Fruit fly (Drosophila melanogaster) Kc167 (cell line): Measurements from ENCODE around the gene Sec61alpha.

Experiments
- Myc ChIP-seq: fragments of >200 bp; optimal IDR thresholded peaks from 2 replicates; lab custom pipeline; 2017; ENCODE audit warnings: missing external identifiers
- Sin3A ChIP-seq: fragments of >200 bp; optimal IDR thresholded peaks from 2 replicates; lab custom pipeline; 2018; ENCODE audit warnings: missing external identifiers
- h ChIP-seq: fragments of >200 bp; optimal IDR thresholded peaks from 3 replicates; lab custom pipeline; 2018; ENCODE audit warnings: missing external identifiers
- insv ChIP-seq: fragments of >200 bp; optimal IDR thresholded peaks from 3 replicates; lab custom pipeline; 2018; ENCODE audit warnings: missing external identifiers
- psq ChIP-seq: fragments of >200 bp; optimal IDR thresholded peaks from 2 replicates; lab custom pipeline; 2017; ENCODE audit warnings: missing external identifiers
- ttk ChIP-seq: sonication (Bioruptor generic); optimal IDR thresholded peaks from 2 replicates; lab custom pipeline; 2017; ENCODE audit warnings: missing external identifiers

DNA sequence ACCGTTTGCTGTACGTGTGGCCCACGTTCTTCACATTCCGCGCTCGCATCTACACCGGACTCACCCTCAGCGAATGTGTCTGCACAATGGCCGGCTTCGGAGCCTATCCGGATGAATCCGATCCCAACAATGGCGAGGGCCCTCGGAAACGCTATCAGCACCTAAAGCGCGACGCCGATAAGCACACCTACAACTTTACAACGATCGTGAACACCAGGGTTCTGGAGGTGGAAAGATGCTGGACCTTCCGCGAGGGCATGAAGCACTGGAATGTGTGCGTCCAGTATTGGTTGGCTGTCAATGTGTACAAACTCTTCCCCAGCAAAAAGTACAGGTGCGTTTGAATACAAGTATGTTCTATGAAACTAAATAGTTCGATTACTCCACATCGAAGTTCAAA lies 22.8 kb downstream of the Sec61alpha start:
- no peak for TF ChIP-seq h (lab: Kevin White, UChicago)
- no peak for TF ChIP-seq ttk (lab: Kevin White, UChicago)
- TF ChIP-seq insv (lab: Kevin White, UChicago): no peak
- no peak for TF ChIP-seq Sin3A
- no peak for TF ChIP-seq psq (lab: Kevin White, UChicago)
- TF ChIP-seq Myc: no peak
